Worm (Caenorhabditis elegans) whole organism, young adult: ENCODE measurements around the gene srh-44.
A peak's percentile ranks its signal among the peaks of the same experiment; 100 is the strongest.

Experiments
- C17E4.6 ChIP-seq: fragments of 200-800 bp; sonication (Bioruptor generic); IDR thresholded peaks from 2 replicates; pipeline ENCODE4 v1.3.6; 2022; ENCODE audit warnings: missing genetic modification reagents, missing genetic modification characterization, missing compliant biosample characterization
- F22D6.2 ChIP-seq: sonication (generic microtip); optimal IDR thresholded peaks from 2 replicates; lab custom pipeline; 2016; ENCODE audit warnings: mild to moderate bottlenecking, missing genetic modification characterization, missing compliant biosample characterization
- F39B2.1 ChIP-seq: fragments of 200-800 bp; sonication (Bioruptor generic); IDR thresholded peaks from 2 replicates; pipeline ENCODE4 v1.3.6; 2022; ENCODE audit warnings: missing genetic modification reagents, missing genetic modification characterization, missing compliant biosample characterization
- F49E8.2 ChIP-seq: sonication (generic microtip); optimal IDR thresholded peaks from 3 replicates; lab custom pipeline; 2017; ENCODE audit warnings: missing genetic modification characterization, mild to moderate bottlenecking, missing compliant biosample characterization, antibody characterized with exemption, moderate library complexity; ENCODE audit not compliant: insufficient read depth
- F55B11.4 ChIP-seq: sonication (generic microtip); optimal IDR thresholded peaks from 2 replicates; lab custom pipeline; 2016; ENCODE audit warnings: missing compliant biosample characterization, missing genetic modification characterization, borderline replicate concordance; ENCODE audit not compliant: insufficient read depth
- F57C9.4 ChIP-seq: sonication (generic microtip); optimal IDR thresholded peaks from 2 replicates; lab custom pipeline; 2017; ENCODE audit warnings: mild to moderate bottlenecking, missing genetic modification characterization, missing compliant biosample characterization
- T07F8.4 ChIP-seq: sonication (generic microtip); optimal IDR thresholded peaks from 2 replicates; lab custom pipeline; 2016; ENCODE audit warnings: mild to moderate bottlenecking, missing genetic modification characterization, moderate library complexity, missing compliant biosample characterization
- Y53F4B.3 ChIP-seq: fragments of 200-800 bp; sonication (Bioruptor generic); IDR thresholded peaks from 2 replicates; pipeline ENCODE4 v1.3.6; 2022; ENCODE audit warnings: missing genetic modification reagents, missing genetic modification characterization, missing compliant biosample characterization
- Y79H2A.3 ChIP-seq: fragments of 200-800 bp; sonication (Bioruptor generic); conservative IDR thresholded peaks from 2 replicates; pipeline ENCODE4 v1.3.6; 2022; ENCODE audit warnings: missing genetic modification reagents, missing genetic modification characterization, missing compliant biosample characterization
- ZK185.1 ChIP-seq: sonication (generic microtip); optimal IDR thresholded peaks from 2 replicates; lab custom pipeline; 2016; ENCODE audit warnings: mild to moderate bottlenecking, missing genetic modification characterization, missing compliant biosample characterization; ENCODE audit not compliant: poor library complexity, severe bottlenecking
- ama-1 ChIP-seq, 3 experiments: fragments of 150-350 bp in 1 of 3; sonication (generic microtip) in 2 of 3; optimal IDR thresholded peaks; 2 replicates each; lab custom pipeline; 2014 to 2018; ENCODE audit warnings: missing biosample characterization in 2 of 3, missing genetic modification characterization in 2 of 3, missing genetic modification reagents in 2 of 3
- aptf-3 ChIP-seq: fragments of 200-800 bp; sonication (Bioruptor generic); IDR thresholded peaks from 2 replicates; pipeline ENCODE4 v1.3.6; 2022; ENCODE audit warnings: missing genetic modification characterization, missing compliant biosample characterization
- bed-1 ChIP-seq: fragments of 200-800 bp; sonication (Bioruptor generic); IDR thresholded peaks from 2 replicates; pipeline ENCODE4 v1.3.6; 2022; ENCODE audit warnings: missing genetic modification reagents, missing genetic modification characterization, missing compliant biosample characterization
- ccch-3 ChIP-seq: fragments of 200-800 bp; sonication (Bioruptor generic); optimal IDR thresholded peaks from 2 replicates; lab custom pipeline; 2018; ENCODE audit warnings: mild to moderate bottlenecking, missing genetic modification characterization, missing compliant biosample characterization
- cebp-1 ChIP-seq, 2 experiments: fragments of 200-800 bp in 1 of 2; sonication (Bioruptor generic) in 1 of 2; sonication (generic microtip) in 1 of 2; IDR thresholded peaks in 1 of 2; optimal IDR thresholded peaks in 1 of 2; 2 replicates each; pipeline versions ENCODE4 v1.3.6 to Lab custom; 2017 to 2022; ENCODE audit warnings: missing compliant biosample characterization in 2 of 2, missing genetic modification characterization in 2 of 2, mild to moderate bottlenecking in 1 of 2, missing genetic modification reagents in 1 of 2, moderate library complexity in 1 of 2
- ceh-40 ChIP-seq: fragments of 200-800 bp; sonication (Bioruptor generic); IDR thresholded peaks from 2 replicates; pipeline ENCODE4 v1.3.6; 2022; ENCODE audit warnings: missing genetic modification characterization, missing compliant biosample characterization
- ceh-58 ChIP-seq: fragments of 200-800 bp; sonication (Bioruptor generic); IDR thresholded peaks from 2 replicates; pipeline ENCODE4 v1.3.6; 2022; ENCODE audit warnings: missing genetic modification characterization, missing compliant biosample characterization
- ceh-79 ChIP-seq: sonication (generic microtip); optimal IDR thresholded peaks from 2 replicates; lab custom pipeline; 2017; ENCODE audit warnings: mild to moderate bottlenecking, missing genetic modification characterization, missing compliant biosample characterization
- ceh-91 ChIP-seq: fragments of 200-800 bp; sonication (Bioruptor generic); IDR thresholded peaks from 2 replicates; pipeline ENCODE4 v1.3.6; 2022; ENCODE audit warnings: missing genetic modification reagents, missing genetic modification characterization, missing compliant biosample characterization
- efl-1 ChIP-seq: fragments of 150-350 bp; optimal IDR thresholded peaks from 2 replicates; lab custom pipeline; 2014; ENCODE audit warnings: missing biosample characterization, missing genetic modification reagents, missing genetic modification characterization
- egl-18 ChIP-seq: fragments of 200-800 bp; sonication (Bioruptor generic); IDR thresholded peaks from 2 replicates; pipeline ENCODE4 v1.3.6; 2022; ENCODE audit warnings: missing genetic modification reagents, missing genetic modification characterization, missing compliant biosample characterization
- egl-44 ChIP-seq: fragments of 200-800 bp; sonication (Bioruptor generic); IDR thresholded peaks from 2 replicates; pipeline ENCODE4 v1.3.6; 2022; ENCODE audit warnings: missing genetic modification reagents, missing genetic modification characterization, missing compliant biosample characterization
- him-1 ChIP-seq: sonication (generic microtip); optimal IDR thresholded peaks from 2 replicates; lab custom pipeline; 2016; ENCODE audit warnings: missing genotype, missing genetic modification reagents, missing genetic modification characterization, missing compliant biosample characterization
- hlh-26 ChIP-seq: fragments of 200-800 bp; sonication (Bioruptor generic); conservative IDR thresholded peaks from 2 replicates; pipeline ENCODE4 v1.3.6; 2022; ENCODE audit warnings: missing genetic modification reagents, missing genetic modification characterization, missing compliant biosample characterization
- lin-26 ChIP-seq: fragments of 200-800 bp; sonication (Bioruptor generic); IDR thresholded peaks from 2 replicates; pipeline ENCODE4 v1.3.6; 2022; ENCODE audit warnings: missing genetic modification reagents, missing genetic modification characterization, missing compliant biosample characterization
- lin-54 ChIP-seq: fragments of 200-800 bp; sonication (Bioruptor generic); optimal IDR thresholded peaks from 2 replicates; lab custom pipeline; 2018; ENCODE audit warnings: mild to moderate bottlenecking, missing genetic modification characterization, missing compliant biosample characterization
- lir-1 ChIP-seq: fragments of 200-800 bp; sonication (Bioruptor generic); conservative IDR thresholded peaks from 2 replicates; pipeline ENCODE4 v1.3.6; 2022; ENCODE audit warnings: missing genetic modification reagents, missing genetic modification characterization, missing compliant biosample characterization
- lsl-1 ChIP-seq: fragments of 200-800 bp; sonication (Bioruptor generic); optimal IDR thresholded peaks from 2 replicates; lab custom pipeline; 2018; ENCODE audit warnings: mild to moderate bottlenecking, missing genetic modification characterization, moderate library complexity, missing compliant biosample characterization
- madf-3 ChIP-seq: fragments of 200-800 bp; sonication (Bioruptor generic); IDR thresholded peaks from 2 replicates; pipeline ENCODE4 v1.3.6; 2022; ENCODE audit warnings: missing genetic modification reagents, missing genetic modification characterization, missing compliant biosample characterization
- madf-6 ChIP-seq: fragments of 200-800 bp; sonication (Bioruptor generic); IDR thresholded peaks from 2 replicates; pipeline ENCODE4 v1.3.6; 2022; ENCODE audit warnings: missing genetic modification reagents, missing genetic modification characterization, missing compliant biosample characterization
- mxl-1 ChIP-seq: sonication (generic microtip); optimal IDR thresholded peaks from 2 replicates; lab custom pipeline; 2016; ENCODE audit warnings: missing genetic modification characterization, missing compliant biosample characterization
- nfyb-1 ChIP-seq: fragments of 200-800 bp; sonication (Bioruptor generic); IDR thresholded peaks from 2 replicates; pipeline ENCODE4 v1.3.6; 2022; ENCODE audit warnings: missing genetic modification reagents, missing genetic modification characterization, missing compliant biosample characterization
- nhr-120 ChIP-seq: fragments of 200-800 bp; sonication (Bioruptor generic); IDR thresholded peaks from 2 replicates; pipeline ENCODE4 v1.3.6; 2022; ENCODE audit warnings: missing genetic modification characterization, missing compliant biosample characterization
- nhr-179 ChIP-seq: sonication (generic microtip); optimal IDR thresholded peaks from 2 replicates; lab custom pipeline; 2016; ENCODE audit warnings: mild to moderate bottlenecking, missing genetic modification characterization, missing compliant biosample characterization
- pbrm-1 ChIP-seq: fragments of 200-800 bp; sonication (Bioruptor generic); IDR thresholded peaks from 2 replicates; pipeline ENCODE4 v1.3.6; 2022; ENCODE audit warnings: missing genetic modification reagents, missing genetic modification characterization, missing compliant biosample characterization
- pha-4 ChIP-seq: fragments of 150-350 bp; sonication (generic microtip); optimal IDR thresholded peaks from 2 replicates; lab custom pipeline; 2014; ENCODE audit warnings: missing biosample characterization, missing genetic modification reagents, missing genetic modification characterization
- rpc-1 ChIP-seq, 2 experiments: fragments of 150-350 bp in 1 of 2; sonication (generic microtip) in 1 of 2; optimal IDR thresholded peaks; 2 replicates each; lab custom pipeline; 2014 to 2018; ENCODE audit warnings: missing biosample characterization in 1 of 2, missing genetic modification characterization in 1 of 2, missing genetic modification reagents in 1 of 2, missing genotype in 1 of 2
- sdz-38 ChIP-seq: sonication (generic microtip); optimal IDR thresholded peaks from 2 replicates; lab custom pipeline; 2016; ENCODE audit warnings: missing genotype, missing genetic modification characterization, missing compliant biosample characterization
- tbx-9 ChIP-seq: sonication (generic microtip); optimal IDR thresholded peaks from 2 replicates; lab custom pipeline; 2016; ENCODE audit warnings: borderline replicate concordance, missing genetic modification characterization, inconsistent platforms, missing compliant biosample characterization
- unc-62 ChIP-seq: fragments of 150-350 bp; optimal IDR thresholded peaks from 2 replicates; lab custom pipeline; 2014; ENCODE audit warnings: missing biosample characterization, missing genetic modification reagents, missing genetic modification characterization
- xnd-1 ChIP-seq: sonication (generic microtip); optimal IDR thresholded peaks from 2 replicates; lab custom pipeline; 2016; ENCODE audit warnings: missing genotype, missing genetic modification reagents, missing genetic modification characterization, missing compliant biosample characterization
- zfh-2 ChIP-seq: fragments of 200-800 bp; sonication (Bioruptor generic); conservative IDR thresholded peaks from 2 replicates; pipeline ENCODE4 v1.3.6; 2022; ENCODE audit warnings: missing genetic modification reagents, missing genetic modification characterization, missing compliant biosample characterization
- zim-3 ChIP-seq: sonication (generic microtip); optimal IDR thresholded peaks from 2 replicates; lab custom pipeline; 2017; ENCODE audit warnings: mild to moderate bottlenecking, missing genetic modification characterization, moderate library complexity, missing compliant biosample characterization
- ztf-25 ChIP-seq: fragments of 200-800 bp; sonication (Bioruptor generic); IDR thresholded peaks from 2 replicates; pipeline ENCODE4 v1.3.6; 2022; ENCODE audit warnings: missing genetic modification reagents, missing genetic modification characterization, missing compliant biosample characterization
- ztf-3 ChIP-seq: fragments of 200-800 bp; sonication (Bioruptor generic); optimal IDR thresholded peaks from 2 replicates; lab custom pipeline; 2018; ENCODE audit warnings: mild to moderate bottlenecking, missing genetic modification characterization, missing compliant biosample characterization

srh-44 gene

ce11 chrII:11545952-11546325 is 31.1 kb downstream of the srh-44 start:
- no peak for TF ChIP-seq rpc-1 (optimal IDR thresholded peaks at IDR 0.05; lab: Kevin White, UChicago)
- TF ChIP-seq rpc-1 (tag; optimal IDR thresholded peaks at IDR 0.05; lab: Kevin White, UChicago) = no peak
- 0 out of 2 replicates have a peak, but pooled peaks have one; percentile 12 for TF ChIP-seq lin-26
- TF ChIP-seq hlh-26 = no peak
- peak; percentile 64 for TF ChIP-seq zfh-2 (GFP tag; lab: Robert Waterston, UW)
- no peak for TF ChIP-seq ztf-25 (GFP tag; lab: Robert Waterston, UW)
- TF ChIP-seq nfyb-1 = peak; percentile 38; the same call in 1 of the 2 replicates
- no peak for TF ChIP-seq ccch-3
- TF ChIP-seq mxl-1 = no peak
- peak; percentile 1 for TF ChIP-seq lin-54

DNA sequence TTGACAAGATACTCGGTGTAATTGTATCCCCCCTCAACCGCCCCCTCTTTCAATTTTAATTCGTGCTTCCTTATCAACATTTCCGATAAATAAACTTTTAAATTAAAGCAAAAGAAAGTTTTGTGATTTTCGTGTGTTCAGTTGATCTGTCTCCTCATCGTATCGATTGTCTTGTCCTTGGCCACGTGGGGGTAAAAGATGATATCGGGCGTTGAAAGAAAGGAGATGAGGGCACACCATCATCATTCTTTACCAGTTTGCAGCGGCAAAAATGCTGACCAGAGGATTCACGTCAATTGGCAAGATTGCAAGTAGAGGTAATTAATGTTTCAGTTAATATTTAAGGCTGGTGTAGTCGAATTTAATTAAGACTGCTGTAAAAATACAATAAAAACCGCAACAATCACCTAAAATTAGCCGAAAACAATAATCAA is 32.4 kb downstream of the srh-44 start, which contains the start of gene F54D5.7:
Gene F54D5.7 (plus strand): TSS at position 264 of the 434 bp plus-strand sequence.
- TF ChIP-seq egl-18 (no peak), ceh-40 (GFP tag; lab: Robert Waterston, UW) (0 out of 2 replicates have a peak, but pooled peaks have one; percentile 21), xnd-1 (no peak), Y79H2A.3 (GFP tag; lab: Robert Waterston, UW) (no peak), sdz-38 (no peak), pbrm-1 (peak; percentile 65; the same call in 1 of the 2 replicates), nhr-179 (tag; lab: Kevin White, UChicago) (no peak), efl-1 (no peak), lin-54 (peak; percentile 76), bed-1 (0 out of 2 replicates have a peak, but pooled peaks have one; percentile 39), nhr-120 (no peak), ceh-58 (peak; percentile 20; the same call in 1 of the 2 replicates), madf-6 (GFP tag; lab: Robert Waterston, UW) (peak; percentile 57), madf-3 (0 out of 2 replicates have a peak, but pooled peaks have one; percentile 32), tbx-9 (tag; lab: Kevin White, UChicago) (no peak), F57C9.4 (tag; lab: Kevin White, UChicago) (no peak), zim-3 (tag; lab: Kevin White, UChicago) (peak; percentile 34), hlh-26 (no peak), rpc-1 (optimal IDR thresholded peaks at IDR 0.05; lab: Kevin White, UChicago) (no peak), rpc-1 (tag; optimal IDR thresholded peaks at IDR 0.05; lab: Kevin White, UChicago) (no peak), unc-62 (GFP tag; lab: Kevin White, UChicago) (no peak), ztf-3 (GFP tag; lab: Kevin White, UChicago) (peak; percentile 2), Y53F4B.3 (no peak), F55B11.4 (tag; lab: Kevin White, UChicago) (no peak), F39B2.1 (GFP tag; lab: Robert Waterston, UW) (no peak), ZK185.1 (tag; lab: Kevin White, UChicago) (peak; percentile 44), lir-1 (GFP tag; lab: Robert Waterston, UW) (no peak; the same call in 1 of the 2 replicates), ceh-91 (GFP tag; lab: Robert Waterston, UW) (no peak), him-1 (no peak), T07F8.4 (tag; lab: Kevin White, UChicago) (peak; percentile 22), lsl-1 (GFP tag; lab: Kevin White, UChicago) (peak; percentile 40), ama-1 (optimal IDR thresholded peaks at IDR 0.05; lab: Kevin White, UChicago) (peak; percentile 98), ama-1 (GFP tag; optimal IDR thresholded peaks at IDR 0.05; lab: Kevin White, UChicago) (no peak), pha-4 (tag; lab: Kevin White, UChicago) (no peak), C17E4.6 (GFP tag; lab: Robert Waterston, UW) (no peak), F22D6.2 (tag; lab: Kevin White, UChicago) (peak; percentile 11), ceh-79 (tag; lab: Kevin White, UChicago) (no peak), aptf-3 (GFP tag; lab: Robert Waterston, UW) (no peak), egl-44 (no peak), lin-26 (no peak), cebp-1 (GFP tag; IDR thresholded peaks at IDR 0.05; lab: Robert Waterston, UW) (peak; percentile 15; the same call in 1 of the 2 replicates), cebp-1 (tag; optimal IDR thresholded peaks at IDR 0.05; lab: Kevin White, UChicago) (peak; percentile 73), F49E8.2 (peak; percentile 52)
